Fruit fly (Drosophila melanogaster): ENCODE results near the gene Pgant8.

The Pgant8 gene

DNA sequence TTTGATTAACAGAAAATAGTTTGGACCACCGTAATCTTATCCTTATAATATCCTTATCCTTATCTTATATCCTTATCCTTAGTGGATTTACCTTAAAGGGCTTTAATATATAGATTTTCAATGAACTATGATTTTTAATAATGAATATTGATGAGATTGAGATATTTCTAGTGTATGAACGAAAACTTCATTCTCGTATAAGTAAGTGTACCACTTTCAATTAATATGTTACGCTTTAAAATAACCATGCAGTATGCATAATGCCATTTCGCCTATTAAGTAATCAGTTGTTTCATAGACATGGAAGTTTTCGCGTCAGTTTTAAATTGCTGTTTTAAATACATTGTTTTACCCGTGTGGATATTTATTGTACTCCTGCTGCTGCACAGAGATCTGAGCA lies 4.3 kb upstream of the Pgant8 start, which contains the start of gene CG7304:
TSS of gene CG7304 (plus strand) at position 301 of the 400 bp plus-strand sequence.
- no peak for TF ChIP-seq CrebA (GFP tag; optimal IDR thresholded peaks at IDR 0.05; ENCODE audit: borderline replicate concordance)
- TF ChIP-seq GATAd (GFP tag; optimal IDR thresholded peaks at IDR 0.05), result no peak
- no peak for TF ChIP-seq psq (GFP tag; optimal IDR thresholded peaks at IDR 0.05)
- TF ChIP-seq pan (optimal IDR thresholded peaks at IDR 0.05), result no peak
- no peak for TF ChIP-seq sage (GFP tag; optimal IDR thresholded peaks at IDR 0.05)
- TF ChIP-seq usp (GFP tag; optimal IDR thresholded peaks at IDR 0.05), result no peak
- TF ChIP-seq CG32264 (GFP tag; optimal IDR thresholded peaks at IDR 0.05), result no peak
- no peak for TF ChIP-seq foxo (GFP tag; optimal IDR thresholded peaks at IDR 0.05)
- TF ChIP-seq Mio (GFP tag; optimal IDR thresholded peaks at IDR 0.05), result no peak
- no peak for TF ChIP-seq Hr78 (GFP tag; optimal IDR thresholded peaks at IDR 0.05)
- TF ChIP-seq lola (GFP tag; optimal IDR thresholded peaks at IDR 0.05), result no peak
- TF ChIP-seq rgr (GFP tag; optimal IDR thresholded peaks at IDR 0.05), result no peak
- no peak for TF ChIP-seq ey (GFP tag; optimal IDR thresholded peaks at IDR 0.05)
- TF ChIP-seq tai (GFP tag; optimal IDR thresholded peaks at IDR 0.05), result no peak
- no peak for TF ChIP-seq dl (GFP tag; optimal IDR thresholded peaks at IDR 0.05; ENCODE audit: insufficient read depth in 1 of 2, partially characterized antibody in 2 of 2)
- TF ChIP-seq Sp1 (GFP tag; optimal IDR thresholded peaks at IDR 0.05), result no peak
- TF ChIP-seq woc (GFP tag; optimal IDR thresholded peaks at IDR 0.05), result no peak
- TF ChIP-seq HLH106 (tag; optimal IDR thresholded peaks at IDR 0.05), result no peak

DNA sequence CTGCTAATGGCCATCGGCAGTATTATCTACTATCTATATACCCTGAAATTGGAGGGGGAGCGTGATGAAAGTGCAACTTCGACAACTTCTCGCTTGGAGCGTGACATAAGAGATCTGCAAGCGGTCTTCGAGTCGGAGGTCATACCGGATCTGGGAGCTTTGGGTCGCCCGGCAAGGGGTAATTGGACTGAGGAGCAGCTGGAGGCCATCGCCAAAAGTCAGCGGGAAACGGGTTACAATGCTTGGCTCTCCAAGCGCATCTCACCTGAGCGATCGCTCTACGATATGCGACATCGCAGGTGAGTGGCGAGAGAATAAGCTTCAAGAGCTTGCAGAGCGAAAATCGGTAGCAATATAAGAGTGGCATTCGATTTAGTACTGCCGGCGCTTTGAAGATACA lies 345 bp downstream of the Pgant8 start:
- TF ChIP-seq dl (GFP tag; optimal IDR thresholded peaks at IDR 0.05; ENCODE audit: insufficient read depth in 1 of 2, partially characterized antibody in 2 of 2) (peak in 1 of 2 experiments; percentile 59), Vsx2 (GFP tag; optimal IDR thresholded peaks at IDR 0.05; ENCODE audit: partially characterized antibody) (peak; percentile 43), Dif (GFP tag; optimal IDR thresholded peaks at IDR 0.05; ENCODE audit: partially characterized antibody) (peak; percentile 43), brk (GFP tag; optimal IDR thresholded peaks at IDR 0.05) (no peak), Myc (optimal IDR thresholded peaks at IDR 0.05) (no peak)

DNA sequence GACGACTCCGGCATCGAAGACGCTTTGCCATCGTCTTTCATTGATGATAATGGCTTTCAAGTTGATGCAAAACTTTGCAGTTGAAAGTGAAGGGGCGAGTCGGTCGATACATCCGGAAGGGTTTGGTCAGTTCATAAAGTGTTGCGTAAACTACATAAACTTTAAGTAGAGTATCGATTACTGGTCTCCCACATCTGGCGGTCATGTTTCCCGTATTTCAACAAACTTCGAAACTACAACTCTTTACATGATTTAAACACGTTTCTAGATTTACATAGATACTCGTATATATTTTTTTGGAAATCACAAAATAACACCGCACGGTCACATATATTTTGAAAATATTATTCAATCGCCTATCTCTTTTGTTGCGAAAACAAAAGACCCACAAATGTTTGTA lies 4.1 kb downstream of the Pgant8 start, which contains the start of gene CG34452:
TSS of gene CG34452 (minus strand) at position 101 of the 400 bp plus-strand sequence.
- no peak for TF ChIP-seq CrebA (GFP tag; optimal IDR thresholded peaks at IDR 0.05; ENCODE audit: borderline replicate concordance)
- TF ChIP-seq h (GFP tag; optimal IDR thresholded peaks at IDR 0.05), result no peak
- no peak for TF ChIP-seq dsf (GFP tag; optimal IDR thresholded peaks at IDR 0.05; ENCODE audit: borderline replicate concordance)

DNA sequence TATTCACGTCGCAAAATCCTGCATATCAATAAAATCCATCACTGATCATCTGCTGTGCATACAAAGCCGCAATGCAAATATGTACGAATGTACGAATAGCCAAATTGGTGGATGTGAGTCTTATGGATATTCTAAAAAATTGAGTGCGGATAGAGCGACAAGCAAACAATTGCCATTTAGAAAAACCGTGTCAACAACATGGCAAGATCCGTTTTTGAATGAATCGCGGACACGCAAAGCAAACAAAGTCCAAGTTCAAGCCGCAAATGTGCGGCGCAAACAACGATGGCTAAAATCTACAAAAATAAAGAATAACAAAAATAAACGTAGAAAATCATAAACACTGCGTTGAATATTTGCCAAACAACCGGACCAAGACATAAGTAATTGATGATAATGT lies 5.8 kb downstream of the Pgant8 start:
- no peak for TF ChIP-seq CrebA (GFP tag; optimal IDR thresholded peaks at IDR 0.05; ENCODE audit: borderline replicate concordance)
- no peak for TF ChIP-seq Abd-B (GFP tag; optimal IDR thresholded peaks at IDR 0.05)
- TF ChIP-seq br (GFP tag; optimal IDR thresholded peaks at IDR 0.05), result no peak
- TF ChIP-seq N (GFP tag; optimal IDR thresholded peaks at IDR 0.05), result no peak
- no peak for TF ChIP-seq Hr83 (GFP tag; optimal IDR thresholded peaks at IDR 0.05; ENCODE audit: poor library complexity, severe bottlenecking)
- no peak for TF ChIP-seq lola (GFP tag; optimal IDR thresholded peaks at IDR 0.05)
- TF ChIP-seq Jra (GFP tag; optimal IDR thresholded peaks at IDR 0.05), result no peak
- TF ChIP-seq dmrt93B (GFP tag; optimal IDR thresholded peaks at IDR 0.05), result no peak
- TF ChIP-seq CG32264 (GFP tag; optimal IDR thresholded peaks at IDR 0.05), result no peak
- TF ChIP-seq tai (GFP tag; optimal IDR thresholded peaks at IDR 0.05), result no peak
- TF ChIP-seq Rel (GFP tag; optimal IDR thresholded peaks at IDR 0.05), result no peak
- no peak for TF ChIP-seq Rel (tag; optimal IDR thresholded peaks at IDR 0.05)
- no peak for TF ChIP-seq usp (GFP tag; optimal IDR thresholded peaks at IDR 0.05)
- TF ChIP-seq Hnf4 (GFP tag; optimal IDR thresholded peaks at IDR 0.05), result no peak
